Worm (Caenorhabditis elegans): Measurements from ENCODE around the gene kel-10.

DNA sequence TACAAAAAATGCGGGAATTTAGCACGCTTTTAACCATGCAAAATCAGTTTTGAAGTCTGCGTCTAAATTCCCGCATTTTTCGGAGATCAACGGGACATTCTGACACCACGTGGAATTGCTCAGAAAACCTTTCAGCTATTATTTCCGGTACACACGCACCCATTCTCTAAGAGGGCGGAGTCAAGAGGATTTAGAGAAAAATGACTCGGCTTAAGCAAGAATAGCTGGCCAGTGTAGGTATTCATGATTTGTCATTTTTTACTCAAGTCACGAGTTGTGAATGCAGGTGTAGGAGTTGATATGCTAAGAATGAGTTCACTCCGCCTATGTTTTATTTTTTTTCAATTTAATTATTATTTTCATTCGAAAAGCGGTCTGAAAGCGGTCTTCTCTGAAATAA, 49.5 kb upstream of the kel-10 start:
- TF ChIP-seq fkh-10 (GFP tag; optimal IDR thresholded peaks at IDR 0.05) (no peak), pax-1 (tag; optimal IDR thresholded peaks at IDR 0.05) (no peak), T23F11.4 (GFP tag; optimal IDR thresholded peaks at IDR 0.05) (no peak), ztf-16 (tag; optimal IDR thresholded peaks at IDR 0.05) (no peak), odd-2 (tag; optimal IDR thresholded peaks at IDR 0.05) (no peak), F13H6.1 (tag; optimal IDR thresholded peaks at IDR 0.05) (no peak), ceh-14 (tag; optimal IDR thresholded peaks at IDR 0.05) (no peak), K09A11.1 (tag; optimal IDR thresholded peaks at IDR 0.05; ENCODE audit: insufficient read depth) (no peak), fax-1 (tag; optimal IDR thresholded peaks at IDR 0.05) (no peak), ceh-6 (GFP tag; optimal IDR thresholded peaks at IDR 0.05) (no peak), C08G9.2 (tag; optimal IDR thresholded peaks at IDR 0.05) (no peak), gmeb-2 (tag; optimal IDR thresholded peaks at IDR 0.05) (no peak)
